Worm (Caenorhabditis elegans) whole organism, late embryonic: ENCODE results near the gene deb-1.

ENCODE experiments used
- K02D7.2 ChIP-seq: sonication (generic microtip); optimal IDR thresholded peaks from 2 replicates; lab custom pipeline; 2017; ENCODE audit warnings: mild to moderate bottlenecking, missing genetic modification characterization, missing compliant biosample characterization
- ama-1 ChIP-seq: fragments of 150-350 bp; optimal IDR thresholded peaks from 2 replicates; lab custom pipeline; 2014
- ceh-18 ChIP-seq: sonication (generic microtip); optimal IDR thresholded peaks from 2 replicates; lab custom pipeline; 2016; ENCODE audit warnings: missing genetic modification characterization, missing compliant biosample characterization
- ceh-2 ChIP-seq: sonication (generic microtip); optimal IDR thresholded peaks from 2 replicates; lab custom pipeline; 2016; ENCODE audit warnings: missing genotype, missing genetic modification characterization, missing compliant biosample characterization
- ceh-22 ChIP-seq: sonication (generic microtip); optimal IDR thresholded peaks from 2 replicates; lab custom pipeline; 2017; ENCODE audit warnings: missing biosample characterization, missing genetic modification characterization
- ceh-30 ChIP-seq: fragments of 150-350 bp; optimal IDR thresholded peaks from 2 replicates; lab custom pipeline; 2014; ENCODE audit warnings: missing biosample characterization, missing genetic modification characterization
- ceh-45 ChIP-seq: fragments of 200-800 bp; sonication (Bioruptor generic); IDR thresholded peaks from 2 replicates; pipeline ENCODE4 v1.3.6; 2022; ENCODE audit warnings: missing genetic modification reagents, missing genetic modification characterization, missing compliant biosample characterization
- ceh-48 ChIP-seq: sonication (generic microtip); optimal IDR thresholded peaks from 2 replicates; lab custom pipeline; 2016; ENCODE audit warnings: missing genetic modification characterization, inconsistent platforms, missing compliant biosample characterization
- ceh-9 ChIP-seq: sonication (generic microtip); optimal IDR thresholded peaks from 2 replicates; lab custom pipeline; 2016; ENCODE audit warnings: mild to moderate bottlenecking, missing genetic modification characterization, inconsistent platforms, missing compliant biosample characterization
- che-1 ChIP-seq: sonication (generic microtip); optimal IDR thresholded peaks from 2 replicates; lab custom pipeline; 2016; ENCODE audit warnings: mild to moderate bottlenecking, missing genetic modification characterization, missing compliant biosample characterization
- dve-1 ChIP-seq: sonication (generic microtip); optimal IDR thresholded peaks from 2 replicates; lab custom pipeline; 2017; ENCODE audit warnings: antibody characterized with exemption, mild to moderate bottlenecking, missing genetic modification characterization, missing compliant biosample characterization
- elt-2 ChIP-seq: sonication (generic microtip); optimal IDR thresholded peaks from 2 replicates; lab custom pipeline; 2016; ENCODE audit warnings: missing genetic modification reagents, missing genetic modification characterization, missing compliant biosample characterization
- ets-4 ChIP-seq: sonication (generic microtip); optimal IDR thresholded peaks from 2 replicates; lab custom pipeline; 2016; ENCODE audit warnings: missing genetic modification characterization, missing compliant biosample characterization
- eyg-1 ChIP-seq: sonication (generic microtip); optimal IDR thresholded peaks from 2 replicates; lab custom pipeline; 2016; ENCODE audit warnings: missing genotype, missing genetic modification characterization, missing compliant biosample characterization
- fax-1 ChIP-seq: sonication (generic microtip); optimal IDR thresholded peaks from 2 replicates; lab custom pipeline; 2016; ENCODE audit warnings: missing genotype, missing genetic modification characterization, missing compliant biosample characterization
- fkh-10 ChIP-seq: fragments of 150-350 bp; optimal IDR thresholded peaks from 2 replicates; lab custom pipeline; 2014; ENCODE audit warnings: missing biosample characterization, missing genetic modification reagents, missing genetic modification characterization
- hlh-15 ChIP-seq: sonication (generic microtip); optimal IDR thresholded peaks from 2 replicates; lab custom pipeline; 2016; ENCODE audit warnings: missing genetic modification characterization, missing compliant biosample characterization
- hlh-30 ChIP-seq: sonication (generic microtip); optimal IDR thresholded peaks from 2 replicates; lab custom pipeline; 2017; ENCODE audit warnings: antibody characterized with exemption, missing genetic modification characterization, missing compliant biosample characterization; ENCODE audit not compliant: insufficient read depth
- hlh-8 ChIP-seq: sonication (generic microtip); optimal IDR thresholded peaks from 2 replicates; lab custom pipeline; 2016; ENCODE audit warnings: missing genotype, missing genetic modification characterization, missing compliant biosample characterization
- madf-2 ChIP-seq: sonication (generic microtip); optimal IDR thresholded peaks from 2 replicates; lab custom pipeline; 2017; ENCODE audit warnings: missing genetic modification characterization, missing compliant biosample characterization
- mec-3 ChIP-seq: sonication (generic microtip); optimal IDR thresholded peaks from 2 replicates; lab custom pipeline; 2016; ENCODE audit warnings: borderline replicate concordance, missing genetic modification characterization, missing compliant biosample characterization
- nhr-11 ChIP-seq: fragments of 150-350 bp; optimal IDR thresholded peaks from 2 replicates; lab custom pipeline; 2014; ENCODE audit warnings: missing biosample characterization, missing genetic modification characterization
- npax-4 ChIP-seq: sonication (generic microtip); optimal IDR thresholded peaks from 2 replicates; lab custom pipeline; 2016; ENCODE audit warnings: missing genetic modification characterization, missing compliant biosample characterization
- pat-9 ChIP-seq: fragments of 200-800 bp; sonication (Bioruptor generic); optimal IDR thresholded peaks from 2 replicates; lab custom pipeline; 2018; ENCODE audit warnings: mild to moderate bottlenecking, missing genetic modification characterization, moderate library complexity, missing compliant biosample characterization
- pha-2 ChIP-seq: sonication (generic microtip); optimal IDR thresholded peaks from 2 replicates; lab custom pipeline; 2017; ENCODE audit warnings: mild to moderate bottlenecking, missing genetic modification characterization, missing compliant biosample characterization
- pqm-1 ChIP-seq: sonication (generic microtip); optimal IDR thresholded peaks from 2 replicates; lab custom pipeline; 2016; ENCODE audit warnings: missing genetic modification characterization, missing compliant biosample characterization
- pros-1 ChIP-seq: fragments of 150-350 bp; optimal IDR thresholded peaks from 2 replicates; lab custom pipeline; 2014; ENCODE audit warnings: missing biosample characterization, missing genetic modification reagents, missing genetic modification characterization
- sox-2 ChIP-seq: fragments of 200-800 bp; sonication (Bioruptor generic); IDR thresholded peaks from 2 replicates; pipeline ENCODE4 v1.3.6; 2022; ENCODE audit warnings: missing genetic modification reagents, missing genetic modification characterization, missing compliant biosample characterization
- tbx-7 ChIP-seq: sonication (generic microtip); optimal IDR thresholded peaks from 2 replicates; lab custom pipeline; 2016; ENCODE audit warnings: missing genotype, missing genetic modification characterization, missing compliant biosample characterization
- ttx-3 ChIP-seq: sonication (generic microtip); optimal IDR thresholded peaks from 2 replicates; lab custom pipeline; 2016; ENCODE audit warnings: missing genetic modification reagents, missing genetic modification characterization, missing compliant biosample characterization
- unc-42 ChIP-seq: sonication (generic microtip); optimal IDR thresholded peaks from 2 replicates; lab custom pipeline; 2016; ENCODE audit warnings: missing genotype, missing genetic modification characterization, missing compliant biosample characterization
- unc-55 ChIP-seq: sonication (generic microtip); optimal IDR thresholded peaks from 2 replicates; lab custom pipeline; 2017; ENCODE audit warnings: missing biosample characterization, missing genetic modification reagents, missing genetic modification characterization
- unc-86 ChIP-seq: sonication (generic microtip); optimal IDR thresholded peaks from 2 replicates; lab custom pipeline; 2016; ENCODE audit warnings: missing genetic modification characterization, missing compliant biosample characterization
- zip-5 ChIP-seq: sonication (generic microtip); optimal IDR thresholded peaks from 2 replicates; lab custom pipeline; 2016; ENCODE audit warnings: missing genetic modification characterization, missing compliant biosample characterization

Gene deb-1

ce11 chrIV:7094216-7094758, at the start of gene deb-1:
Gene deb-1 (minus strand): TSS chrIV:7094266.
- TF ChIP-seq pha-2 (tag; lab: Kevin White, UChicago) (no peak), elt-2 (peak; percentile 8)

DNA sequence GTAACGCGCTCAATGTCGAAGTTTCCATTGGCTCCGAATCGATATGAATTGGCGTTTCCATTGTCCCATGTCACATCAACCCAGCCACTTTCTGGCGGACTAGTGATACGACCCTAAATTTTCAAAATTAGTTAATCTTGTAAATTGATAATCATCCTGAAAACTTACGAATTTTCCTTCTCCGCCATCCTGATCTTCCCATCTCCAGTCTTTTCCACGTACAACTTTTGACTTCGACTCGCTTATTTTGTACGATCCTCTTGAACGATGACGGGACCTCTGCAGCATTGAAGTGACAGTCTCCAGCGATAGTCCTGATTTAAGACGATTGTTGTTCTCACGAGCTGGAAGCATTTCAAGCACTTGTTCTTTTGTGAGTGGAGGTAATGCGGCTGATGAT, 45.1 kb upstream of the deb-1 start:
- TF ChIP-seq hlh-30 (tag; lab: Kevin White, UChicago) = no peak
- TF ChIP-seq hlh-15 (tag; lab: Kevin White, UChicago) = no peak
- TF ChIP-seq ceh-30 (tag; lab: Kevin White, UChicago) = no peak
- no peak for TF ChIP-seq ets-4 (tag; lab: Kevin White, UChicago)
- no peak for TF ChIP-seq pqm-1 (tag; lab: Kevin White, UChicago)
- TF ChIP-seq sox-2 = no peak

DNA sequence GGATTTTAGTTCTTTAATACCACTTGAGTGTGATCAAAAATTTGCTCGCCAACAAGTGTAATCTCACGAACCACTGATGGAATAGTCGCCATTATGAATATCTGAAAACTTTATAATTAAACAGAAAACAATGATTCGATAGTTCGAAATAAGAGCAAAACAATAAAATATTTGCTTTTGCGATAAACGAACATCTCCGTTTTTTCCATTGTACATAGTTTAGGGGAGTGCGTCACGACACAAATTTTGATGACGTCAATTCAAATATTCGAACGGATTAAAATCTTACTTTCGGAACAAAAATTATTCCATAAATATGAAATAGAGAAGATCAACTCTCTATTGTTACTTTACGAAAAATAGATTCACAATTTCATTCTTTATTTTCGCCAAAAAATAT, 39.9 kb upstream of the deb-1 start, which contains the start of gene mutd-1:
Gene mutd-1, minus strand, starts transcription at position 101 of the 400 bp plus-strand sequence.
- TF ChIP-seq ceh-9 (tag; lab: Kevin White, UChicago) (no peak), K02D7.2 (tag; lab: Kevin White, UChicago) (no peak), ets-4 (tag; lab: Kevin White, UChicago) (no peak), che-1 (tag; lab: Kevin White, UChicago) (no peak), tbx-7 (tag; lab: Kevin White, UChicago) (no peak), elt-2 (no peak), ama-1 (no peak), hlh-15 (tag; lab: Kevin White, UChicago) (no peak), ceh-2 (no peak), npax-4 (tag; lab: Kevin White, UChicago) (no peak), unc-86 (tag; lab: Kevin White, UChicago) (no peak), ttx-3 (tag; lab: Kevin White, UChicago) (no peak), fax-1 (tag; lab: Kevin White, UChicago) (no peak), pat-9 (tag; lab: Kevin White, UChicago) (no peak)
- TF ChIP-seq, all 69 proteins: peak for 0

- TF ChIP-seq fkh-10 (GFP tag; lab: Kevin White, UChicago) (no peak), unc-42 (tag; lab: Kevin White, UChicago) (peak; percentile 71), unc-55 (no peak), madf-2 (no peak), ceh-48 (tag; lab: Kevin White, UChicago) (peak; percentile 61), pros-1 (no peak), nhr-11 (tag; lab: Kevin White, UChicago) (no peak)
Observed at ce11 chrIV:7133140-7133539, 39.1 kb upstream of the deb-1 start, which contains the start of gene cyn-12. Gene cyn-12 (minus strand): TSS chrIV:7133217.

DNA sequence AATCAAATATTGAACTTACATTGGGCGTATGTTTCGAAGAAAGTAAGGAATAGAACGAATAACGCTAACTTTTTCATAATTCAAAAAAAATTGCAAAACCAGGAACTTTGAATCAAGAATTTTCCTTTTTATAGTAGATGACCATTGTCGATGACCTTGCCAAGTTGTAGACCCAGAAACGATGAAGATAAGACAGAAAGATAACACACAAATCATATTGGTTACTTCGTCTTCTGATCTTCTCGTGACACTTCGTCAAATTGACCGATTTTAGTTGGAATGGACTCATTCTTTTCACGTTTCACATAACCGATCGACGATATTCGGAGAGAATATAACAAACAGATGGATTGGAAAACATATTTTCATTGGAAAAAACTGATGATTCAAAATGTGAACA, 37.7 kb upstream of the deb-1 start, which contains the start of gene grsp-3:
Gene grsp-3, minus strand, starts transcription at position 149 of the 400 bp plus-strand sequence.
- TF ChIP-seq dve-1 (tag; lab: Kevin White, UChicago) = no peak
- TF ChIP-seq ceh-9 (tag; lab: Kevin White, UChicago) = no peak
- TF ChIP-seq ceh-18 = no peak
- no peak for TF ChIP-seq unc-42 (tag; lab: Kevin White, UChicago)
- no peak for TF ChIP-seq ceh-30 (tag; lab: Kevin White, UChicago)
- no peak for TF ChIP-seq K02D7.2 (tag; lab: Kevin White, UChicago)
- TF ChIP-seq che-1 (tag; lab: Kevin White, UChicago) = no peak
- no peak for TF ChIP-seq mec-3
- TF ChIP-seq ama-1 = no peak

DNA sequence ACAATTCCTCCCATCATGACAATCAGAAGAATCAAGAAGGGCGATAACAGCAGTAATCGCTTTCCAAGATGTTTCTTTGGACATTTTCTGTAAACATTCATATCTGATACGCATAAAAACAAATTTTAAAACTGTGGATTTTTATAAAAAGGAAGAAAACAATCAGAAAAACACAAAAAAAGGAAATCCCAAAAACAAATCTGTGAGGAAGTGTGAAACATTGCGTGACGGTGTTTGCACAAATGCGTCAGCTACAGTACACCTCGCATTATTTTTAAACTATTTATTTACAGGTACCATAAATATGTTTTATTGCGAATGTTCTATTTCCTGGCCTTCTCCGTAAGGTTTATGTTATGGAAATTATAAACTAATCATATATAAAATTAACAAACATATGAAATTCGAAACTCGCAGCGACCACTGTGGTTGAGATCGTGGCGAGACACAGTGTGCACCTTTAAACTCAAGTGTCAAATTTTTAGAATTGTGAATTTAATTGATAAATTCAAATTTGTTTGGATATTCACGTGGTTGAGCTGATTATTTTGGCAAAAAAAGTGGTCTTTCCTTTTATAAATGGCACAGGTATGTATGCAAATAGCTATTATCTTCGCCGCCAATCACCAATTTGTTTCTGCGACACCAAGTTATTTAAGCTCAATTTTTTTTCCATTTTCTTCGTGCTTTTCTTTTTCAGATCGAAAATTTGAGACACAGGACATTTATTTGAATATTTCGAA, 27.4 kb upstream of the deb-1 start, which contains the start of the genes C34D4.10 and str-48:
Gene C34D4.10, minus strand, starts transcription at position 101 of the 743 bp plus-strand sequence.
Gene str-48, plus strand, starts transcription at position 693 of the 743 bp plus-strand sequence.
- TF ChIP-seq hlh-8 (tag; lab: Kevin White, UChicago) = no peak
- no peak for TF ChIP-seq tbx-7 (tag; lab: Kevin White, UChicago)
- no peak for TF ChIP-seq unc-42 (tag; lab: Kevin White, UChicago)
- no peak for TF ChIP-seq ceh-22 (tag; lab: Kevin White, UChicago)
- no peak for TF ChIP-seq elt-2
- no peak for TF ChIP-seq ceh-45 (GFP tag; lab: Robert Waterston, UW)
- TF ChIP-seq eyg-1 (tag; lab: Kevin White, UChicago) = no peak
- no peak for TF ChIP-seq pros-1
- TF ChIP-seq zip-5 = no peak
- no peak for TF ChIP-seq K02D7.2 (tag; lab: Kevin White, UChicago)
- TF ChIP-seq, all 69 proteins: peak for 0
